Worm (Caenorhabditis elegans): Measurements from ENCODE around the gene R04F11.2.

- TF ChIP-seq alr-1 (tag; optimal IDR thresholded peaks at IDR 0.05) (no peak), unc-62 (GFP tag; optimal IDR thresholded peaks at IDR 0.05) (no peak), dmd-4 (tag; optimal IDR thresholded peaks at IDR 0.05) (no peak), nhr-25 (tag; optimal IDR thresholded peaks at IDR 0.05) (no peak), lin-13 (GFP tag; optimal IDR thresholded peaks at IDR 0.05) (no peak), ceh-16 (tag; optimal IDR thresholded peaks at IDR 0.05) (no peak), sma-9 (GFP tag; optimal IDR thresholded peaks at IDR 0.05) (no peak), sma-9 (tag; optimal IDR thresholded peaks at IDR 0.05) (no peak)
Measured at ce11 chrV:12352881-12353280, 34.7 kb downstream of the R04F11.2 start.

All from whole organism, L2 larva.